Worm (Caenorhabditis elegans) whole organism, mixed stage, embryonic: Measurements from ENCODE around the gene C14B4.2.

ENCODE experiments used
- M03D4.4 ChIP-seq: sonication (generic microtip); optimal IDR thresholded peaks from 2 replicates; lab custom pipeline; 2017; ENCODE audit warnings: mild to moderate bottlenecking, missing genetic modification characterization, missing compliant biosample characterization
- bed-3 ChIP-seq: fragments of 200-800 bp; sonication (Bioruptor generic); optimal IDR thresholded peaks from 3 replicates; lab custom pipeline; 2018; ENCODE audit warnings: mild to moderate bottlenecking, missing genetic modification characterization, moderate library complexity, missing compliant biosample characterization
- blmp-1 ChIP-seq: fragments of 150-350 bp; optimal IDR thresholded peaks from 2 replicates; lab custom pipeline; 2014; ENCODE audit warnings: missing biosample characterization, missing genetic modification characterization
- ceh-39 ChIP-seq: fragments of 150-350 bp; optimal IDR thresholded peaks from 2 replicates; lab custom pipeline; 2014; ENCODE audit warnings: missing biosample characterization, missing genetic modification characterization
- ceh-43 ChIP-seq: fragments of 200-800 bp; sonication (Bioruptor generic); optimal IDR thresholded peaks from 2 replicates; lab custom pipeline; 2018; ENCODE audit warnings: mild to moderate bottlenecking, missing genetic modification characterization, moderate library complexity, missing compliant biosample characterization
- ceh-83 ChIP-seq: fragments of 200-800 bp; sonication (Bioruptor generic); optimal IDR thresholded peaks from 2 replicates; lab custom pipeline; 2018; ENCODE audit warnings: mild to moderate bottlenecking, missing genetic modification characterization, missing compliant biosample characterization
- ces-1 ChIP-seq: fragments of 150-350 bp; optimal IDR thresholded peaks from 2 replicates; lab custom pipeline; 2014; ENCODE audit warnings: missing biosample characterization, missing genetic modification reagents, missing genetic modification characterization
- cnd-1 ChIP-seq: fragments of 200-800 bp; sonication (Bioruptor generic); optimal IDR thresholded peaks from 2 replicates; lab custom pipeline; 2018; ENCODE audit warnings: mild to moderate bottlenecking, missing genetic modification characterization, missing compliant biosample characterization
- elt-1 ChIP-seq: sonication (generic microtip); optimal IDR thresholded peaks from 2 replicates; lab custom pipeline; 2017; ENCODE audit warnings: missing genetic modification characterization, mild to moderate bottlenecking, missing compliant biosample characterization, antibody characterized with exemption, moderate library complexity, borderline replicate concordance; ENCODE audit not compliant: insufficient read depth
- elt-3 ChIP-seq: fragments of 150-350 bp; optimal IDR thresholded peaks from 2 replicates; lab custom pipeline; 2014; ENCODE audit warnings: missing biosample characterization, missing genetic modification characterization
- flh-1 ChIP-seq: fragments of 200-800 bp; sonication (Bioruptor generic); optimal IDR thresholded peaks from 2 replicates; lab custom pipeline; 2018; ENCODE audit warnings: mild to moderate bottlenecking, missing genetic modification characterization, moderate library complexity, missing compliant biosample characterization
- ham-2 ChIP-seq: fragments of 200-800 bp; sonication (Bioruptor generic); optimal IDR thresholded peaks from 2 replicates; lab custom pipeline; 2018; ENCODE audit warnings: mild to moderate bottlenecking, missing genetic modification characterization, missing compliant biosample characterization
- hlh-1 ChIP-seq: fragments of 150-350 bp; optimal IDR thresholded peaks from 2 replicates; lab custom pipeline; 2014; ENCODE audit warnings: missing biosample characterization, missing genetic modification reagents, missing genetic modification characterization
- lin-13 ChIP-seq: fragments of 150-350 bp; optimal IDR thresholded peaks from 2 replicates; lab custom pipeline; 2014; ENCODE audit warnings: missing biosample characterization, missing genetic modification characterization
- lin-32 ChIP-seq: fragments of 200-800 bp; sonication (Bioruptor generic); optimal IDR thresholded peaks from 2 replicates; lab custom pipeline; 2018; ENCODE audit warnings: mild to moderate bottlenecking, missing genetic modification characterization, missing compliant biosample characterization
- lsy-2 ChIP-seq: fragments of 150-350 bp; optimal IDR thresholded peaks from 2 replicates; lab custom pipeline; 2014; ENCODE audit warnings: missing biosample characterization, missing genetic modification characterization
- mab-5 ChIP-seq: fragments of 150-350 bp; optimal IDR thresholded peaks from 2 replicates; lab custom pipeline; 2014; ENCODE audit warnings: missing biosample characterization, missing genetic modification characterization
- mep-1 ChIP-seq: fragments of 150-350 bp; optimal IDR thresholded peaks from 2 replicates; lab custom pipeline; 2017; ENCODE audit warnings: missing biosample characterization, missing genetic modification reagents, missing genetic modification characterization, inconsistent platforms
- mls-2 ChIP-seq: sonication (generic microtip); optimal IDR thresholded peaks from 2 replicates; lab custom pipeline; 2016; ENCODE audit warnings: mild to moderate bottlenecking, missing genetic modification characterization, moderate library complexity, missing compliant biosample characterization
- nhr-12 ChIP-seq: fragments of 150-350 bp; optimal IDR thresholded peaks from 2 replicates; lab custom pipeline; 2014; ENCODE audit warnings: missing biosample characterization, missing genetic modification characterization
- nhr-2 ChIP-seq: fragments of 150-350 bp; optimal IDR thresholded peaks from 2 replicates; lab custom pipeline; 2014; ENCODE audit warnings: missing biosample characterization, missing genetic modification characterization
- nhr-237 ChIP-seq: fragments of 150-350 bp; optimal IDR thresholded peaks from 2 replicates; lab custom pipeline; 2014; ENCODE audit warnings: missing biosample characterization, missing genetic modification characterization
- nhr-28 ChIP-seq: fragments of 150-350 bp; optimal IDR thresholded peaks from 2 replicates; lab custom pipeline; 2014; ENCODE audit warnings: missing biosample characterization, missing genetic modification characterization
- pha-4 ChIP-seq: fragments of 150-350 bp; optimal IDR thresholded peaks from 2 replicates; lab custom pipeline; 2018; ENCODE audit warnings: missing biosample characterization, missing genetic modification reagents, missing genetic modification characterization
- sem-2 ChIP-seq: fragments of 200-800 bp; sonication (Bioruptor generic); optimal IDR thresholded peaks from 2 replicates; lab custom pipeline; 2018; ENCODE audit warnings: mild to moderate bottlenecking, missing genetic modification characterization, missing compliant biosample characterization
- snpc-4 ChIP-seq: fragments of 150-350 bp; optimal IDR thresholded peaks from 2 replicates; lab custom pipeline; 2014; ENCODE audit warnings: missing biosample characterization, missing genetic modification characterization
- sptf-1 ChIP-seq: sonication (generic microtip); optimal IDR thresholded peaks from 2 replicates; lab custom pipeline; 2017; ENCODE audit warnings: mild to moderate bottlenecking, missing genetic modification characterization, moderate library complexity, missing compliant biosample characterization
- tbx-8 ChIP-seq: fragments of 200-800 bp; sonication (Bioruptor generic); optimal IDR thresholded peaks from 2 replicates; lab custom pipeline; 2018; ENCODE audit warnings: mild to moderate bottlenecking, missing genetic modification characterization, moderate library complexity, missing compliant biosample characterization
- unc-120 ChIP-seq: sonication (generic microtip); optimal IDR thresholded peaks from 2 replicates; lab custom pipeline; 2017; ENCODE audit warnings: missing genetic modification characterization, missing compliant biosample characterization; ENCODE audit not compliant: poor library complexity, severe bottlenecking
- unc-39 ChIP-seq: fragments of 150-350 bp; optimal IDR thresholded peaks from 2 replicates; lab custom pipeline; 2014; ENCODE audit warnings: missing biosample characterization, missing genetic modification characterization
- unc-62 ChIP-seq: fragments of 150-350 bp; optimal IDR thresholded peaks from 2 replicates; lab custom pipeline; 2014; ENCODE audit warnings: missing biosample characterization, missing genetic modification reagents, missing genetic modification characterization
- zip-8 ChIP-seq: fragments of 150-350 bp; optimal IDR thresholded peaks from 2 replicates; lab custom pipeline; 2014; ENCODE audit warnings: missing biosample characterization, missing genetic modification characterization
- ztf-11 ChIP-seq: fragments of 150-350 bp; optimal IDR thresholded peaks from 2 replicates; lab custom pipeline; 2014; ENCODE audit warnings: missing biosample characterization, missing genetic modification characterization

The C14B4.2 gene

ce11 chrV:19362568-19362967 lies at the start of gene C14B4.2:
Gene C14B4.2, minus strand, starts transcription at chrV:19362668.
- no peak for TF ChIP-seq blmp-1
- TF ChIP-seq unc-120 (tag; lab: Kevin White, UChicago), result no peak
- TF ChIP-seq ceh-83 (GFP tag; lab: Kevin White, UChicago), result no peak
- TF ChIP-seq bed-3 (GFP tag; lab: Kevin White, UChicago), result no peak
- TF ChIP-seq lin-13, result no peak
- TF ChIP-seq sptf-1 (tag; lab: Kevin White, UChicago), result no peak
- no peak for TF ChIP-seq cnd-1 (tag; lab: Kevin White, UChicago)
- TF ChIP-seq mls-2, result no peak
- no peak for TF ChIP-seq elt-1 (tag; lab: Kevin White, UChicago)
- no peak for TF ChIP-seq ham-2 (GFP tag; lab: Kevin White, UChicago)
- TF ChIP-seq mep-1, result no peak
- TF ChIP-seq elt-3 (tag; lab: Kevin White, UChicago), result no peak
- no peak for TF ChIP-seq nhr-28 (tag; lab: Kevin White, UChicago)
- no peak for TF ChIP-seq zip-8
- no peak for TF ChIP-seq lsy-2 (tag; lab: Kevin White, UChicago)
- TF ChIP-seq mab-5 (tag; lab: Kevin White, UChicago), result no peak

ce11 chrV:19410663-19411062 lies 48.2 kb upstream of the C14B4.2 start, which contains the start of gene C25F9.5:
Gene C25F9.5, minus strand, starts transcription at chrV:19410857.
- TF ChIP-seq lin-13 (no peak), ces-1 (GFP tag; lab: Kevin White, UChicago) (no peak), zip-8 (no peak), bed-3 (GFP tag; lab: Kevin White, UChicago) (no peak), unc-62 (no peak), unc-120 (tag; lab: Kevin White, UChicago) (no peak), M03D4.4 (tag; lab: Kevin White, UChicago) (no peak), sptf-1 (tag; lab: Kevin White, UChicago) (no peak), sem-2 (GFP tag; lab: Kevin White, UChicago) (no peak), nhr-12 (tag; lab: Kevin White, UChicago) (no peak), ztf-11 (no peak), mab-5 (tag; lab: Kevin White, UChicago) (no peak), nhr-2 (tag; lab: Kevin White, UChicago) (no peak), ham-2 (GFP tag; lab: Kevin White, UChicago) (no peak), ceh-83 (GFP tag; lab: Kevin White, UChicago) (no peak), nhr-28 (tag; lab: Kevin White, UChicago) (no peak), nhr-237 (tag; lab: Kevin White, UChicago) (no peak), unc-39 (tag; lab: Kevin White, UChicago) (no peak)

DNA sequence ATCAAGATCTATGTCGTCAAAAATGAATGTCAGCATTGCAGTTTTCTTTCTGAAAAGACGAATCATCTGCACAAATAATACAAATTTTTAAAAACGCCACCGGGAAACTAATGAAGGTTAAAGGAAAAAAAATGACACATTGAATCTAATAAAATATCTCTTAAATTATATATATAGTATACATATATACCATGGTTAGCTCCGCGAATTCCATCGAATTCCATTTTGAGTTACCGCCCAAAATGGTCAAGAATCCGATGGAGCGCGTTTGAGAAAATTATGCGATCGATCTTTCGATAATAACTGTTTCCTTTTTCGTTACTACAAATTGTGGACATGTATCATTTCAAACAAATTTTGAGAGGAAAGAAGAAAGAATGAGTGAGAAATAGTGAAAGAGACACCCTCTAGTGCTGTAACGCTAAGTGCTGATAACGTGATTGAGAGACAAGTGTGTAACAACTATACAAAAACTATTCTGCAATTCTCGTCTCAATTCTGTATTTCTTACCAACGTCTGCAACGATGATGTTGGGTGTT lies 42.9 kb upstream of the C14B4.2 start, which contains the start of the genes C25F9.6 and C25F9.10:
Gene C25F9.6 (minus strand): TSS at position 51 of the 540 bp plus-strand sequence.
Gene C25F9.10 (plus strand): TSS at position 454 of the 540 bp plus-strand sequence.
- no peak for TF ChIP-seq tbx-8 (GFP tag; lab: Kevin White, UChicago)
- TF ChIP-seq ceh-39 (tag; lab: Kevin White, UChicago), result no peak
- TF ChIP-seq unc-120 (tag; lab: Kevin White, UChicago), result no peak
- no peak for TF ChIP-seq nhr-2 (tag; lab: Kevin White, UChicago)
- no peak for TF ChIP-seq pha-4 (tag; lab: Kevin White, UChicago)
- TF ChIP-seq mep-1, result no peak
- TF ChIP-seq, all 35 proteins: peak for 0

DNA sequence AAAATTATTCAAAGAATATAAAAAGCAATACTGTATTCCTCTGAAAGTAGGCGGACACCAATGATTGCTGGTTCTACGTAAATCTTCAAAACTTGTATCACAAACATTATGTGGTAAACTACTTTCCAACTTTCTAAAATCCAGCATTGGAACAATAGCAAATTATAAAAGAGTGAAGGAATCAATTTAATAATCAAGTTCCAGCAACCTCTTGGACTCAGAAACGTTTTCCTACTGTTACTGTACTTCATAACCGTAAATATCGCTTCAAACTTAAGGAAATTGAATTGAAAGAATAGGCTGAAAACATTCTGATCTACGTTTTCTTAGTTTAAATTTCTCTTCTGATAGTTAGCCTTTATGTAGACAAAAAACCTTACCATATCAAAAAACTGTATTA lies 41.2 kb upstream of the C14B4.2 start:
- no peak for TF ChIP-seq lsy-2 (tag; lab: Kevin White, UChicago)
- no peak for TF ChIP-seq elt-1 (tag; lab: Kevin White, UChicago)
- TF ChIP-seq lin-32 (GFP tag; lab: Kevin White, UChicago), result no peak
- no peak for TF ChIP-seq tbx-8 (GFP tag; lab: Kevin White, UChicago)
- no peak for TF ChIP-seq nhr-2 (tag; lab: Kevin White, UChicago)
- no peak for TF ChIP-seq M03D4.4 (tag; lab: Kevin White, UChicago)
- TF ChIP-seq, all 35 proteins: peak for 0

- TF ChIP-seq mab-5 (tag; lab: Kevin White, UChicago), result no peak
- TF ChIP-seq ztf-11, result no peak
- no peak for TF ChIP-seq elt-1 (tag; lab: Kevin White, UChicago)
- TF ChIP-seq tbx-8 (GFP tag; lab: Kevin White, UChicago), result no peak
- no peak for TF ChIP-seq snpc-4 (tag; lab: Kevin White, UChicago)
- TF ChIP-seq lin-13, result no peak
- no peak for TF ChIP-seq lin-32 (GFP tag; lab: Kevin White, UChicago)
- TF ChIP-seq ham-2 (GFP tag; lab: Kevin White, UChicago), result no peak
- TF ChIP-seq pha-4 (tag; lab: Kevin White, UChicago), result no peak
- TF ChIP-seq cnd-1 (tag; lab: Kevin White, UChicago), result no peak
- no peak for TF ChIP-seq nhr-237 (tag; lab: Kevin White, UChicago)
- no peak for TF ChIP-seq ceh-43 (GFP tag; lab: Kevin White, UChicago)
- TF ChIP-seq nhr-12 (tag; lab: Kevin White, UChicago), result no peak
- no peak for TF ChIP-seq bed-3 (GFP tag; lab: Kevin White, UChicago)
- no peak for TF ChIP-seq flh-1 (GFP tag; lab: Kevin White, UChicago)
- no peak for TF ChIP-seq ceh-39 (tag; lab: Kevin White, UChicago)
- no peak for TF ChIP-seq unc-39 (tag; lab: Kevin White, UChicago)
- TF ChIP-seq lsy-2 (tag; lab: Kevin White, UChicago), result no peak
- no peak for TF ChIP-seq hlh-1 (tag; lab: Kevin White, UChicago)
Measured at ce11 chrV:19402855-19403254, 40.4 kb upstream of the C14B4.2 start, which contains the start of gene C25F9.12. Gene C25F9.12, minus strand, starts transcription at chrV:19402955.
